Worm (Caenorhabditis elegans) whole organism, young adult: Measurements from ENCODE around the gene B0280.7.
A peak's percentile ranks its signal among the peaks of the same experiment; 100 is the strongest.

Experiments used
- B0336.3 ChIP-seq: fragments of 200-800 bp; sonication (Bioruptor generic); IDR thresholded peaks from 2 replicates; pipeline ENCODE4 v1.3.6; 2022; ENCODE audit warnings: missing genetic modification characterization, missing compliant biosample characterization
- D2030.7 ChIP-seq: fragments of 200-800 bp; sonication (Bioruptor generic); IDR thresholded peaks from 2 replicates; pipeline ENCODE4 v1.3.6; 2022; ENCODE audit warnings: missing genetic modification reagents, missing genetic modification characterization, missing compliant biosample characterization
- F33H1.4 ChIP-seq: fragments of 200-800 bp; sonication (Bioruptor generic); IDR thresholded peaks from 2 replicates; pipeline ENCODE4 v1.3.6; 2022; ENCODE audit warnings: missing genetic modification reagents, missing genetic modification characterization, missing compliant biosample characterization
- F39B2.1 ChIP-seq: fragments of 200-800 bp; sonication (Bioruptor generic); IDR thresholded peaks from 2 replicates; pipeline ENCODE4 v1.3.6; 2022; ENCODE audit warnings: missing genetic modification reagents, missing genetic modification characterization, missing compliant biosample characterization
- F49E8.2 ChIP-seq: sonication (generic microtip); optimal IDR thresholded peaks from 3 replicates; lab custom pipeline; 2017; ENCODE audit warnings: missing genetic modification characterization, mild to moderate bottlenecking, missing compliant biosample characterization, antibody characterized with exemption, moderate library complexity; ENCODE audit not compliant: insufficient read depth
- F52B5.7 ChIP-seq: sonication (generic microtip); optimal IDR thresholded peaks from 2 replicates; lab custom pipeline; 2016; ENCODE audit warnings: mild to moderate bottlenecking, missing genetic modification characterization, missing compliant biosample characterization
- K12H6.12 ChIP-seq: fragments of 200-800 bp; sonication (Bioruptor generic); optimal IDR thresholded peaks from 2 replicates; lab custom pipeline; 2018; ENCODE audit warnings: mild to moderate bottlenecking, missing genetic modification characterization, missing compliant biosample characterization
- ZK185.1 ChIP-seq: sonication (generic microtip); optimal IDR thresholded peaks from 2 replicates; lab custom pipeline; 2016; ENCODE audit warnings: mild to moderate bottlenecking, missing genetic modification characterization, missing compliant biosample characterization; ENCODE audit not compliant: poor library complexity, severe bottlenecking
- atf-7 ChIP-seq: sonication (generic microtip); optimal IDR thresholded peaks from 2 replicates; lab custom pipeline; 2017; ENCODE audit warnings: mild to moderate bottlenecking, missing genetic modification characterization, missing compliant biosample characterization
- attf-5 ChIP-seq: fragments of 200-800 bp; sonication (Bioruptor generic); optimal IDR thresholded peaks from 2 replicates; lab custom pipeline; 2018; ENCODE audit warnings: mild to moderate bottlenecking, missing genetic modification characterization, missing compliant biosample characterization
- cebp-1 ChIP-seq, 2 experiments: fragments of 200-800 bp in 1 of 2; sonication (Bioruptor generic) in 1 of 2; sonication (generic microtip) in 1 of 2; IDR thresholded peaks in 1 of 2; optimal IDR thresholded peaks in 1 of 2; 2 replicates each; pipeline versions ENCODE4 v1.3.6 to Lab custom; 2017 to 2022; ENCODE audit warnings: missing compliant biosample characterization in 2 of 2, missing genetic modification characterization in 2 of 2, mild to moderate bottlenecking in 1 of 2, missing genetic modification reagents in 1 of 2, moderate library complexity in 1 of 2
- chd-7 ChIP-seq: sonication (generic microtip); optimal IDR thresholded peaks from 2 replicates; lab custom pipeline; 2016; ENCODE audit warnings: mild to moderate bottlenecking, missing genetic modification characterization, moderate library complexity, missing compliant biosample characterization
- dox-1 ChIP-seq: fragments of 200-800 bp; sonication (Bioruptor generic); IDR thresholded peaks from 2 replicates; pipeline ENCODE4 v1.3.6; 2022; ENCODE audit warnings: missing genetic modification reagents, missing genetic modification characterization, missing compliant biosample characterization
- dpl-1 ChIP-seq: fragments of 150-350 bp; optimal IDR thresholded peaks from 2 replicates; lab custom pipeline; 2014; ENCODE audit warnings: missing biosample characterization, missing genetic modification reagents, missing genetic modification characterization
- efl-1 ChIP-seq: fragments of 150-350 bp; optimal IDR thresholded peaks from 2 replicates; lab custom pipeline; 2014; ENCODE audit warnings: missing biosample characterization, missing genetic modification reagents, missing genetic modification characterization
- egl-44 ChIP-seq: fragments of 200-800 bp; sonication (Bioruptor generic); IDR thresholded peaks from 2 replicates; pipeline ENCODE4 v1.3.6; 2022; ENCODE audit warnings: missing genetic modification reagents, missing genetic modification characterization, missing compliant biosample characterization
- fkh-3 ChIP-seq: sonication (generic microtip); optimal IDR thresholded peaks from 2 replicates; lab custom pipeline; 2016; ENCODE audit warnings: mild to moderate bottlenecking, missing genetic modification characterization, missing compliant biosample characterization
- gei-17 ChIP-seq: fragments of 200-800 bp; sonication (Bioruptor generic); optimal IDR thresholded peaks from 2 replicates; lab custom pipeline; 2018; ENCODE audit warnings: mild to moderate bottlenecking, missing genetic modification characterization, missing compliant biosample characterization
- hsf-1 ChIP-seq: fragments of 200-800 bp; sonication (Bioruptor generic); IDR thresholded peaks from 2 replicates; pipeline ENCODE4 v1.3.6; 2022; ENCODE audit warnings: missing genetic modification reagents, missing genetic modification characterization, missing compliant biosample characterization
- let-607 ChIP-seq, 2 experiments: fragments of 200-800 bp in 1 of 2; sonication (Bioruptor generic) in 1 of 2; sonication (generic microtip) in 1 of 2; optimal IDR thresholded peaks; 2 replicates each; lab custom pipeline; 2016 to 2018; ENCODE audit warnings: mild to moderate bottlenecking in 2 of 2, missing compliant biosample characterization in 2 of 2, missing genetic modification characterization in 2 of 2, moderate library complexity in 2 of 2, missing genotype in 1 of 2
- lin-35 ChIP-seq, 3 experiments: fragments of 150-350 bp in 2 of 3; sonication (generic microtip) in 1 of 3; optimal IDR thresholded peaks; 2 replicates each; lab custom pipeline; 2014 to 2018; ENCODE audit warnings: missing biosample characterization in 3 of 3, missing genetic modification characterization in 3 of 3, missing genetic modification reagents in 3 of 3
- lin-40 ChIP-seq: sonication (generic microtip); optimal IDR thresholded peaks from 2 replicates; lab custom pipeline; 2016; ENCODE audit warnings: missing genetic modification characterization, mild to moderate bottlenecking, missing compliant biosample characterization, missing genotype, missing genetic modification reagents
- lin-54 ChIP-seq: fragments of 200-800 bp; sonication (Bioruptor generic); optimal IDR thresholded peaks from 2 replicates; lab custom pipeline; 2018; ENCODE audit warnings: mild to moderate bottlenecking, missing genetic modification characterization, missing compliant biosample characterization
- madf-6 ChIP-seq: fragments of 200-800 bp; sonication (Bioruptor generic); IDR thresholded peaks from 2 replicates; pipeline ENCODE4 v1.3.6; 2022; ENCODE audit warnings: missing genetic modification reagents, missing genetic modification characterization, missing compliant biosample characterization
- mcd-1 ChIP-seq: fragments of 200-800 bp; sonication (Bioruptor generic); IDR thresholded peaks from 2 replicates; pipeline ENCODE4 v1.3.6; 2022; ENCODE audit warnings: missing genetic modification reagents, missing genetic modification characterization, missing compliant biosample characterization
- mxl-1 ChIP-seq: sonication (generic microtip); optimal IDR thresholded peaks from 2 replicates; lab custom pipeline; 2016; ENCODE audit warnings: missing genetic modification characterization, missing compliant biosample characterization
- nfya-1 ChIP-seq: sonication (generic microtip); optimal IDR thresholded peaks from 2 replicates; lab custom pipeline; 2017; ENCODE audit warnings: antibody characterized with exemption, missing compliant biosample characterization, missing genetic modification characterization, borderline replicate concordance; ENCODE audit not compliant: insufficient read depth
- nhr-120 ChIP-seq: fragments of 200-800 bp; sonication (Bioruptor generic); IDR thresholded peaks from 2 replicates; pipeline ENCODE4 v1.3.6; 2022; ENCODE audit warnings: missing genetic modification characterization, missing compliant biosample characterization
- nhr-179 ChIP-seq: sonication (generic microtip); optimal IDR thresholded peaks from 2 replicates; lab custom pipeline; 2016; ENCODE audit warnings: mild to moderate bottlenecking, missing genetic modification characterization, missing compliant biosample characterization
- pbrm-1 ChIP-seq: fragments of 200-800 bp; sonication (Bioruptor generic); IDR thresholded peaks from 2 replicates; pipeline ENCODE4 v1.3.6; 2022; ENCODE audit warnings: missing genetic modification reagents, missing genetic modification characterization, missing compliant biosample characterization
- sdz-38 ChIP-seq: sonication (generic microtip); optimal IDR thresholded peaks from 2 replicates; lab custom pipeline; 2016; ENCODE audit warnings: missing genotype, missing genetic modification characterization, missing compliant biosample characterization
- snpc-1.3 ChIP-seq: sonication (generic microtip); optimal IDR thresholded peaks from 2 replicates; lab custom pipeline; 2017; ENCODE audit warnings: missing genetic modification characterization, mild to moderate bottlenecking, missing compliant biosample characterization, antibody characterized with exemption, moderate library complexity, missing genotype, missing genetic modification reagents; ENCODE audit not compliant: insufficient read depth
- tbp1 ChIP-seq: fragments of 200-800 bp; sonication (Bioruptor generic); optimal IDR thresholded peaks from 2 replicates; lab custom pipeline; 2018; ENCODE audit warnings: mild to moderate bottlenecking, missing genetic modification characterization, missing compliant biosample characterization
- ztf-28 ChIP-seq: fragments of 200-800 bp; sonication (Bioruptor generic); IDR thresholded peaks from 2 replicates; pipeline ENCODE4 v1.3.6; 2022; ENCODE audit warnings: missing genetic modification reagents, missing genetic modification characterization, missing compliant biosample characterization
- ztf-6 ChIP-seq: fragments of 200-800 bp; sonication (Bioruptor generic); IDR thresholded peaks from 2 replicates; pipeline ENCODE4 v1.3.6; 2022; ENCODE audit warnings: missing genetic modification reagents, missing genetic modification characterization, missing compliant biosample characterization

The B0280.7 gene

ce11 chrIII:7078737-7079136 is 33.0 kb downstream of the B0280.7 start, which contains the start of gene ZK418.6:
Gene ZK418.6, minus strand, starts transcription at chrIII:7078837.
- no peak for TF ChIP-seq sdz-38 (tag; lab: Kevin White, UChicago)
- TF ChIP-seq madf-6 (GFP tag; lab: Robert Waterston, UW), result no peak
- no peak for TF ChIP-seq F52B5.7 (tag; lab: Kevin White, UChicago)
- TF ChIP-seq gei-17 (GFP tag; lab: Kevin White, UChicago), result no peak
- TF ChIP-seq dox-1 (GFP tag; lab: Robert Waterston, UW), result no peak
- no peak for TF ChIP-seq ztf-6 (GFP tag; lab: Robert Waterston, UW)
- no peak for TF ChIP-seq dpl-1 (GFP tag; lab: Kevin White, UChicago)
- no peak for TF ChIP-seq ztf-28
- no peak for TF ChIP-seq F39B2.1 (GFP tag; lab: Robert Waterston, UW)
- no peak for TF ChIP-seq mxl-1 (tag; lab: Kevin White, UChicago)
- TF ChIP-seq nhr-120 (GFP tag; lab: Robert Waterston, UW), result no peak

ce11 chrIII:7076386-7076785 is 35.3 kb downstream of the B0280.7 start, which contains the start of gene ZK418.13:
Gene ZK418.13, minus strand, starts transcription at chrIII:7076486.
- TF ChIP-seq hsf-1 (GFP tag; lab: Robert Waterston, UW) (no peak), nhr-179 (tag; lab: Kevin White, UChicago) (no peak), snpc-1.3 (tag; lab: Kevin White, UChicago) (no peak), sdz-38 (tag; lab: Kevin White, UChicago) (no peak), K12H6.12 (tag; lab: Kevin White, UChicago) (no peak), pbrm-1 (GFP tag; lab: Robert Waterston, UW) (no peak), chd-7 (tag; lab: Kevin White, UChicago) (no peak), F49E8.2 (tag; lab: Kevin White, UChicago) (no peak), fkh-3 (tag; lab: Kevin White, UChicago) (no peak), lin-40 (tag; lab: Kevin White, UChicago) (no peak), ZK185.1 (no peak), atf-7 (tag; lab: Kevin White, UChicago) (no peak), nfya-1 (tag; lab: Kevin White, UChicago) (no peak), tbp1 (GFP tag; lab: Kevin White, UChicago) (no peak)

- peak; percentile 91 for TF ChIP-seq mcd-1
- TF ChIP-seq attf-5, result peak; percentile 15
- peak; percentile 88 for TF ChIP-seq lin-54
- TF ChIP-seq efl-1, result peak; percentile 77
- peak; percentile 70 for TF ChIP-seq dpl-1 (GFP tag; lab: Kevin White, UChicago)
- TF ChIP-seq lin-35 (GFP tag; optimal IDR thresholded peaks at IDR 0.05; lab: Kevin White, UChicago), result peak; percentile 8 to 86 (median 49)
- TF ChIP-seq F33H1.4 (GFP tag; lab: Robert Waterston, UW), result no peak
- TF ChIP-seq let-607 (tag; optimal IDR thresholded peaks at IDR 0.05; lab: Kevin White, UChicago), result no peak
These were observed 37.8 kb downstream of the B0280.7 start, which contains the start of gene ZK418.5 for ce11 chrIII:7073801-7074386. Gene ZK418.5, minus strand, starts transcription at chrIII:7073851.

- TF ChIP-seq egl-44 (GFP tag; lab: Robert Waterston, UW) (no peak), B0336.3 (GFP tag; lab: Robert Waterston, UW) (no peak), cebp-1 (GFP tag; IDR thresholded peaks at IDR 0.05; lab: Robert Waterston, UW) (no peak), cebp-1 (tag; optimal IDR thresholded peaks at IDR 0.05; lab: Kevin White, UChicago) (no peak), D2030.7 (no peak)
- TF ChIP-seq, all 124 proteins: peak for 0
These were observed 39.2 kb downstream of the B0280.7 start, which contains the start of gene lin-37 for ce11 chrIII:7072452-7072851. Gene lin-37, minus strand, starts transcription at chrIII:7072552.
